Fruit fly (Drosophila melanogaster) whole organism, embryonic: ENCODE data around the gene Fer3HCH.

Experiments
- Abd-B ChIP-seq: fragments of 200-800 bp; sonication (Bioruptor generic); optimal IDR thresholded peaks from 2 replicates; lab custom pipeline; 2018; ENCODE audit warnings: missing biosample characterization, mild to moderate bottlenecking, missing genetic modification characterization, moderate library complexity
- Atf-2 ChIP-seq: fragments of 200-800 bp; sonication (Bioruptor generic); optimal IDR thresholded peaks from 2 replicates; lab custom pipeline; 2016; ENCODE audit warnings: missing biosample characterization, missing genetic modification characterization
- CG12219 ChIP-seq: fragments of 200-800 bp; sonication (Bioruptor generic); optimal IDR thresholded peaks from 3 replicates; lab custom pipeline; 2018; ENCODE audit warnings: missing biosample characterization, mild to moderate bottlenecking, missing genetic modification characterization
- CG12769 ChIP-seq: fragments of 200-800 bp; sonication (Bioruptor generic); optimal IDR thresholded peaks from 2 replicates; lab custom pipeline; 2019; ENCODE audit warnings: missing biosample characterization, mild to moderate bottlenecking, missing genetic modification characterization, moderate library complexity
- CG12942 ChIP-seq: fragments of 200-800 bp; sonication (Bioruptor generic); optimal IDR thresholded peaks from 3 replicates; lab custom pipeline; 2016; ENCODE audit warnings: missing biosample characterization, missing genetic modification characterization
- CG13894 ChIP-seq: fragments of 200-800 bp; sonication (Bioruptor generic); optimal IDR thresholded peaks from 3 replicates; lab custom pipeline; 2018; ENCODE audit warnings: missing biosample characterization, mild to moderate bottlenecking, missing genetic modification characterization, moderate library complexity
- CG14710 ChIP-seq: fragments of 200-800 bp; sonication (Bioruptor generic); optimal IDR thresholded peaks from 3 replicates; lab custom pipeline; 2019; ENCODE audit warnings: missing biosample characterization, mild to moderate bottlenecking, missing genetic modification characterization, moderate library complexity
- CG14860 ChIP-seq: fragments of 200-800 bp; sonication (Bioruptor generic); IDR thresholded peaks from 3 replicates; pipeline ENCODE4 v1.3.6; 2022; ENCODE audit warnings: missing biosample characterization, missing genetic modification characterization; ENCODE audit not compliant: partially characterized antibody
- CG1529 ChIP-seq: fragments of 200-800 bp; sonication (Bioruptor generic); optimal IDR thresholded peaks from 3 replicates; lab custom pipeline; 2018; ENCODE audit warnings: missing biosample characterization, missing genetic modification characterization
- CG17359 ChIP-seq: fragments of 200-800 bp; sonication (Bioruptor generic); optimal IDR thresholded peaks from 3 replicates; lab custom pipeline; 2018; ENCODE audit warnings: missing biosample characterization, mild to moderate bottlenecking, missing genetic modification characterization, moderate library complexity
- CG17912 ChIP-seq: fragments of 200-800 bp; sonication (Bioruptor generic); optimal IDR thresholded peaks from 2 replicates; lab custom pipeline; 2018; ENCODE audit warnings: missing biosample characterization, mild to moderate bottlenecking, missing genetic modification characterization
- CG18764 ChIP-seq: fragments of 200-800 bp; sonication (Bioruptor generic); optimal IDR thresholded peaks from 3 replicates; lab custom pipeline; 2016; ENCODE audit warnings: missing biosample characterization, missing genetic modification characterization
- CG30431 ChIP-seq: fragments of 200-800 bp; sonication (Bioruptor generic); optimal IDR thresholded peaks from 2 replicates; lab custom pipeline; 2017; ENCODE audit warnings: missing biosample characterization, missing genetic modification characterization
- CG3726 ChIP-seq: fragments of 200-800 bp; sonication (Bioruptor generic); IDR thresholded peaks from 3 replicates; pipeline ENCODE4, ENCODE4 v1.3.6; 2022; ENCODE audit warnings: missing biosample characterization, missing genetic modification characterization
- CG7928 ChIP-seq: fragments of 200-800 bp; sonication (Bioruptor generic); optimal IDR thresholded peaks from 2 replicates; lab custom pipeline; 2017; ENCODE audit warnings: missing biosample characterization, mild to moderate bottlenecking, missing genetic modification characterization
- CTCF ChIP-seq: fragments of 200-800 bp; sonication (Bioruptor generic); optimal IDR thresholded peaks from 2 replicates; lab custom pipeline; 2017; ENCODE audit warnings: missing biosample characterization, mild to moderate bottlenecking, missing genetic modification characterization, moderate library complexity
- Doc2 ChIP-seq: fragments of 200-800 bp; sonication (Bioruptor generic); IDR thresholded peaks from 2 replicates; pipeline ENCODE4 v1.3.6; 2022; ENCODE audit warnings: missing biosample characterization, missing genetic modification characterization
- Dp ChIP-seq: fragments of 200-800 bp; sonication (Bioruptor generic); optimal IDR thresholded peaks from 2 replicates; lab custom pipeline; 2018; ENCODE audit warnings: missing biosample characterization, mild to moderate bottlenecking, missing genetic modification characterization, moderate library complexity
- E2f1 ChIP-seq: fragments of 200-800 bp; sonication (Bioruptor generic); IDR thresholded peaks from 2 replicates; pipeline ENCODE4 v1.3.6; 2022; ENCODE audit warnings: missing biosample characterization, missing genetic modification characterization
- Ets65A ChIP-seq: fragments of 200-800 bp; sonication (Bioruptor generic); peaks from one replicate; lab custom pipeline; 2016; ENCODE audit warnings: missing biosample characterization, missing genetic modification characterization
- Fer1 ChIP-seq: fragments of 200-800 bp; sonication (Bioruptor generic); optimal IDR thresholded peaks from 2 replicates; lab custom pipeline; 2017; ENCODE audit warnings: missing biosample characterization, mild to moderate bottlenecking, missing genetic modification characterization
- Hr3 ChIP-seq: fragments of 200-800 bp; sonication (Bioruptor generic); optimal IDR thresholded peaks from 3 replicates; lab custom pipeline; 2016; ENCODE audit warnings: missing biosample characterization, missing genetic modification characterization
- Mes4 ChIP-seq: fragments of 200-800 bp; sonication (Bioruptor generic); optimal IDR thresholded peaks from 2 replicates; lab custom pipeline; 2016; ENCODE audit warnings: missing biosample characterization, missing genetic modification characterization
- PHDP ChIP-seq: fragments of 200-800 bp; sonication (Bioruptor generic); optimal IDR thresholded peaks from 3 replicates; lab custom pipeline; 2018; ENCODE audit warnings: missing biosample characterization, mild to moderate bottlenecking, missing genetic modification characterization, moderate library complexity
- Rx ChIP-seq: fragments of 200-800 bp; sonication (Bioruptor generic); IDR thresholded peaks from 2 replicates; pipeline ENCODE4 v1.3.6; 2022; ENCODE audit warnings: missing biosample characterization, missing genetic modification characterization
- Side ChIP-seq: fragments of 200-800 bp; sonication (Bioruptor generic); optimal IDR thresholded peaks from 2 replicates; lab custom pipeline; 2016; ENCODE audit warnings: missing biosample characterization, missing genetic modification characterization
- Sox100B ChIP-seq: fragments of 200-800 bp; sonication (Bioruptor generic); optimal IDR thresholded peaks from 3 replicates; lab custom pipeline; 2018; ENCODE audit warnings: missing biosample characterization, mild to moderate bottlenecking, missing genetic modification characterization
- ac ChIP-seq: fragments of 200-800 bp; sonication (Bioruptor generic); optimal IDR thresholded peaks from 3 replicates; lab custom pipeline; 2017; ENCODE audit warnings: missing biosample characterization, mild to moderate bottlenecking, missing genetic modification characterization
- ato ChIP-seq: fragments of 200-800 bp; sonication (Bioruptor generic); IDR thresholded peaks from 2 replicates; pipeline ENCODE4 v1.3.6; 2022; ENCODE audit warnings: missing biosample characterization, missing genetic modification characterization; ENCODE audit not compliant: partially characterized antibody
- cad ChIP-seq: fragments of >200 bp; optimal IDR thresholded peaks from 2 replicates; lab custom pipeline; 2017; ENCODE audit warnings: missing biosample characterization, missing genetic modification characterization
- crol ChIP-seq: fragments of 200-800 bp; sonication (Bioruptor generic); IDR thresholded peaks from 2 replicates; pipeline ENCODE4 v1.3.6; 2022; ENCODE audit warnings: missing biosample characterization, missing genetic modification characterization
- dan ChIP-seq: fragments of 200-800 bp; sonication (Bioruptor generic); IDR thresholded peaks from 2 replicates; pipeline ENCODE4 v1.3.6; 2022; ENCODE audit warnings: missing biosample characterization, missing genetic modification characterization
- dati ChIP-seq: fragments of 200-800 bp; sonication (Bioruptor generic); IDR thresholded peaks from 2 replicates; pipeline ENCODE4 v1.3.6; 2022; ENCODE audit warnings: missing biosample characterization, missing genetic modification characterization
- disco-r ChIP-seq: fragments of 200-800 bp; sonication (Bioruptor generic); optimal IDR thresholded peaks from 2 replicates; lab custom pipeline; 2016; ENCODE audit warnings: missing biosample characterization, missing genetic modification characterization
- gem ChIP-seq: fragments of 200-800 bp; sonication (Bioruptor generic); optimal IDR thresholded peaks from 2 replicates; lab custom pipeline; 2019; ENCODE audit warnings: missing biosample characterization, mild to moderate bottlenecking, missing genetic modification characterization, moderate library complexity
- gro ChIP-seq: fragments of 200-800 bp; sonication (Bioruptor generic); optimal IDR thresholded peaks from 2 replicates; lab custom pipeline; 2016; ENCODE audit warnings: missing biosample characterization, missing genetic modification characterization
- gsb-n ChIP-seq: fragments of 200-800 bp; sonication (Bioruptor generic); optimal IDR thresholded peaks from 3 replicates; lab custom pipeline; 2018; ENCODE audit warnings: missing biosample characterization, mild to moderate bottlenecking, missing genetic modification characterization
- gt ChIP-seq: fragments of 200-800 bp; sonication (Bioruptor generic); IDR thresholded peaks from 2 replicates; pipeline ENCODE4 v1.3.6; 2022; ENCODE audit warnings: missing biosample characterization, missing genetic modification characterization
- ham ChIP-seq: fragments of 200-800 bp; sonication (Bioruptor generic); IDR thresholded peaks from 2 replicates; pipeline ENCODE4 v1.3.6; 2022; ENCODE audit warnings: missing biosample characterization, missing genetic modification characterization
- insv ChIP-seq, 2 experiments: fragments of 200-800 bp; sonication (Bioruptor generic); optimal IDR thresholded peaks; 3 replicates each; lab custom pipeline; 2016 to 2018; ENCODE audit warnings: missing biosample characterization in 2 of 2, missing genetic modification characterization in 2 of 2
- kah ChIP-seq: fragments of 200-800 bp; sonication (Bioruptor generic); optimal IDR thresholded peaks from 2 replicates; lab custom pipeline; 2018; ENCODE audit warnings: missing biosample characterization, mild to moderate bottlenecking, missing genetic modification characterization
- klu ChIP-seq: fragments of 200-800 bp; sonication (Bioruptor generic); IDR thresholded peaks from 2 replicates; pipeline ENCODE4 v1.3.6; 2022; ENCODE audit warnings: missing biosample characterization, missing genetic modification characterization
- lilli ChIP-seq: fragments of 200-800 bp; sonication (Bioruptor generic); optimal IDR thresholded peaks from 3 replicates; lab custom pipeline; 2016; ENCODE audit warnings: missing biosample characterization, missing genetic modification characterization
- lmd ChIP-seq: fragments of 200-800 bp; sonication (Bioruptor generic); IDR thresholded peaks from 2 replicates; pipeline ENCODE4 v1.3.6; 2022; ENCODE audit warnings: missing biosample characterization, missing genetic modification characterization
- mam ChIP-seq: fragments of 200-800 bp; sonication (Bioruptor generic); optimal IDR thresholded peaks from 3 replicates; lab custom pipeline; 2016; ENCODE audit warnings: missing biosample characterization, missing genetic modification characterization
- sc ChIP-seq, 3 experiments: fragments of >200 bp in 2 of 3; fragments of 200-800 bp in 1 of 3; sonication (Bioruptor generic) in 1 of 3; optimal IDR thresholded peaks; 2 replicates in 2 of 3; 3 replicates in 1 of 3; lab custom pipeline; 2017; ENCODE audit warnings: mild to moderate bottlenecking in 1 of 3, missing biosample characterization in 1 of 3, missing genetic modification characterization in 1 of 3, missing genetic modification reagents in 1 of 3
- scrt ChIP-seq: fragments of 200-800 bp; sonication (Bioruptor generic); optimal IDR thresholded peaks from 2 replicates; lab custom pipeline; 2018; ENCODE audit warnings: missing biosample characterization, mild to moderate bottlenecking, missing genetic modification characterization, moderate library complexity
- shn ChIP-seq: fragments of 200-800 bp; sonication (Bioruptor generic); optimal IDR thresholded peaks from 3 replicates; lab custom pipeline; 2016; ENCODE audit warnings: missing biosample characterization, missing genetic modification characterization
- ttk ChIP-seq: fragments of 200-800 bp; sonication (Bioruptor generic); IDR thresholded peaks from 2 replicates; pipeline ENCODE4 v2.1.2; 2022; ENCODE audit warnings: missing biosample characterization, missing genetic modification characterization
- vnd ChIP-seq: fragments of 200-800 bp; sonication (Bioruptor generic); IDR thresholded peaks from 3 replicates; pipeline ENCODE4 v1.3.6; 2022; ENCODE audit warnings: missing biosample characterization, missing genetic modification characterization; ENCODE audit not compliant: partially characterized antibody
- wor ChIP-seq: fragments of 200-800 bp; sonication (Bioruptor generic); IDR thresholded peaks from 2 replicates; pipeline ENCODE4 v1.3.6; 2022; ENCODE audit warnings: missing biosample characterization, missing genetic modification characterization

Fer3HCH gene

DNA sequence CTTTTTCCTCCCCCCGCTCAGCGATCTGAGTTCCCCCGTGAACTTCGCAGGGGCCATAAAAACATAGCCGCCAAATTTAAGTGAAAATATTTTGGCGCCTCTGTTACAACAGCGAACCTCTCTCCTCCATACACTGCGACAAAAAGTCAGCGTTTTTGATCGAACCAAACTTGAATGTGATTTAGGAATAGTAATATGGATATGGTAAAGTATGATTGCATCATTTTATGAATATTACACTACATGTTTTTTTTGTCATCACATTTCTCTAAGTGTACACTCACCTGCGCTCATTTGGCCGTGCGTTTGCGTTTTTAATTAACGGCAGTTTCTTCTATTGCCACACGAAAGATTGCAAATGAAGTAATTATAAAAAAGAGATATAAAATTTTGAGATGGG, 27.7 kb upstream of the Fer3HCH start (continued):
- TF ChIP-seq E2f1 (GFP tag; lab: Robert Waterston, UW) (peak; percentile 51; the same call in 1 of the 2 replicates), CG14860 (GFP tag; lab: Robert Waterston, UW) (no peak), insv (GFP tag; optimal IDR thresholded peaks at IDR 0.05; lab: Kevin White, UChicago) (no peak), CG3726 (GFP tag; lab: Robert Waterston, UW) (0 out of 3 replicates have a peak, but pooled peaks have one; percentile 41), gt (GFP tag; lab: Robert Waterston, UW) (no peak), scrt (GFP tag; lab: Kevin White, UChicago) (no peak), Side (GFP tag; lab: Kevin White, UChicago) (peak; percentile 21), Fer1 (peak; percentile 27), kah (GFP tag; lab: Kevin White, UChicago) (peak; percentile 46), lilli (peak; percentile 37), gsb-n (no peak), vnd (GFP tag; lab: Robert Waterston, UW) (no peak), shn (GFP tag; lab: Kevin White, UChicago) (peak; percentile 4), Dp (GFP tag; lab: Kevin White, UChicago) (no peak), klu (GFP tag; lab: Robert Waterston, UW) (no peak), gem (tag; lab: Kevin White, UChicago) (peak; percentile 76), Hr3 (GFP tag; lab: Kevin White, UChicago) (peak; percentile 51), dan (0 out of 2 replicates have a peak, but pooled peaks have one; percentile 16), sc (optimal IDR thresholded peaks at IDR 0.05; lab: Kevin White, UChicago) (no peak), sc (GFP tag; optimal IDR thresholded peaks at IDR 0.05; lab: Kevin White, UChicago) (no peak), crol (peak; percentile 36; the same call in 1 of the 2 replicates), Doc2 (GFP tag; lab: Robert Waterston, UW) (0 out of 2 replicates have a peak, but pooled peaks have one; percentile 33), cad (GFP tag; lab: Kevin White, UChicago) (no peak), CG14710 (tag; lab: Kevin White, UChicago) (peak; percentile 24), Rx (peak; percentile 48; the same call in 1 of the 2 replicates), disco-r (peak; percentile 19), mam (GFP tag; lab: Kevin White, UChicago) (peak; percentile 52), CG7928 (GFP tag; lab: Kevin White, UChicago) (no peak), lmd (peak; percentile 53), CG30431 (GFP tag; lab: Kevin White, UChicago) (peak; percentile 5), Abd-B (GFP tag; lab: Kevin White, UChicago) (peak; percentile 23), Atf-2 (GFP tag; lab: Kevin White, UChicago) (peak; percentile 39), CG12942 (GFP tag; lab: Kevin White, UChicago) (peak; percentile 48), Sox100B (GFP tag; lab: Kevin White, UChicago) (peak; percentile 57), Ets65A (GFP tag; lab: Kevin White, UChicago) (peak; percentile 86), wor (GFP tag; lab: Robert Waterston, UW) (0 out of 2 replicates have a peak, but pooled peaks have one; percentile 37), ttk (GFP tag; lab: Robert Waterston, UW) (peak; percentile 74), dati (GFP tag; lab: Robert Waterston, UW) (peak; percentile 48; the same call in 1 of the 2 replicates), CG12219 (GFP tag; lab: Kevin White, UChicago) (peak; percentile 65), ham (GFP tag; lab: Robert Waterston, UW) (no peak), ato (GFP tag; lab: Robert Waterston, UW) (no peak), CTCF (GFP tag; lab: Kevin White, UChicago) (no peak), ac (GFP tag; lab: Kevin White, UChicago) (no peak), CG13894 (tag; lab: Kevin White, UChicago) (no peak), Mes4 (GFP tag; lab: Kevin White, UChicago) (peak; percentile 20), CG12769 (tag; lab: Kevin White, UChicago) (peak; percentile 39), CG17359 (peak; percentile 83), gro (GFP tag; lab: Kevin White, UChicago) (no peak), CG17912 (no peak), CG1529 (GFP tag; lab: Kevin White, UChicago) (peak; percentile 39), CG18764 (peak; percentile 12), PHDP (peak; percentile 48)
